Worm (Caenorhabditis elegans) whole organism, L3 larva: ENCODE data around the gene cst-1.

Experiments used
- R02D3.7 ChIP-seq: fragments of 150-350 bp; optimal IDR thresholded peaks from 2 replicates; lab custom pipeline; 2014; ENCODE audit warnings: missing biosample characterization, missing genetic modification characterization
- ceh-9 ChIP-seq: sonication (generic microtip); optimal IDR thresholded peaks from 2 replicates; lab custom pipeline; 2018; ENCODE audit warnings: missing biosample characterization, missing genetic modification characterization
- daf-12 ChIP-seq: fragments of 150-350 bp; optimal IDR thresholded peaks from 2 replicates; lab custom pipeline; 2014; ENCODE audit warnings: missing biosample characterization, missing genetic modification reagents, missing genetic modification characterization
- elt-2 ChIP-seq: sonication (generic microtip); optimal IDR thresholded peaks from 2 replicates; lab custom pipeline; 2016; ENCODE audit warnings: missing genetic modification reagents, mild to moderate bottlenecking, missing genetic modification characterization, missing compliant biosample characterization
- nhr-12 ChIP-seq: fragments of 150-350 bp; optimal IDR thresholded peaks from 2 replicates; lab custom pipeline; 2014; ENCODE audit warnings: missing biosample characterization, missing genetic modification characterization
- nhr-237 ChIP-seq: fragments of 150-350 bp; optimal IDR thresholded peaks from 2 replicates; lab custom pipeline; 2014; ENCODE audit warnings: missing biosample characterization, missing genetic modification characterization
- nhr-28 ChIP-seq: fragments of 150-350 bp; optimal IDR thresholded peaks from 2 replicates; lab custom pipeline; 2014; ENCODE audit warnings: missing biosample characterization, missing genetic modification characterization
- nhr-76 ChIP-seq: fragments of 150-350 bp; sonication (generic microtip); optimal IDR thresholded peaks from 5 replicates; lab custom pipeline; 2014; ENCODE audit warnings: missing biosample characterization, missing genetic modification characterization
- pqm-1 ChIP-seq: fragments of 150-350 bp; optimal IDR thresholded peaks from 2 replicates; lab custom pipeline; 2017; ENCODE audit warnings: missing biosample characterization, missing genetic modification characterization, inconsistent platforms
- skn-1 ChIP-seq: fragments of 150-350 bp; optimal IDR thresholded peaks from 2 replicates; lab custom pipeline; 2014; ENCODE audit warnings: missing biosample characterization, missing genetic modification characterization
- unc-39 ChIP-seq: sonication (generic microtip); optimal IDR thresholded peaks from 4 replicates; lab custom pipeline; 2017; ENCODE audit warnings: missing biosample characterization, missing genetic modification characterization
- zag-1 ChIP-seq: fragments of 150-350 bp; optimal IDR thresholded peaks from 2 replicates; lab custom pipeline; 2014; ENCODE audit warnings: missing biosample characterization, missing genetic modification characterization
- ztf-4 ChIP-seq: fragments of 150-350 bp; optimal IDR thresholded peaks from 2 replicates; lab custom pipeline; 2014; ENCODE audit warnings: missing biosample characterization, missing genetic modification characterization

ce11 chrX:4371413-4371812, 32.0 kb downstream of the cst-1 start, which contains the start of gene R160.13:
- TF ChIP-seq nhr-28 (tag; lab: Kevin White, UChicago) (no peak), nhr-76 (no peak), nhr-12 (tag; lab: Kevin White, UChicago) (no peak), elt-2 (tag; lab: Kevin White, UChicago) (no peak), ceh-9 (no peak), daf-12 (tag; lab: Kevin White, UChicago) (no peak), unc-39 (tag; lab: Kevin White, UChicago) (no peak), nhr-237 (tag; lab: Kevin White, UChicago) (no peak), zag-1 (no peak), pqm-1 (tag; lab: Kevin White, UChicago) (no peak), R02D3.7 (tag; lab: Kevin White, UChicago) (no peak), skn-1 (tag; lab: Kevin White, UChicago) (no peak), ztf-4 (tag; lab: Kevin White, UChicago) (no peak)
